Worm (Caenorhabditis elegans) whole organism, mixed stage, embryonic: ENCODE data around the gene dap-3.

Experiments
- M03D4.4 ChIP-seq: sonication (generic microtip); optimal IDR thresholded peaks from 2 replicates; lab custom pipeline; 2017; ENCODE audit warnings: mild to moderate bottlenecking, missing genetic modification characterization, missing compliant biosample characterization
- bed-3 ChIP-seq: fragments of 200-800 bp; sonication (Bioruptor generic); optimal IDR thresholded peaks from 3 replicates; lab custom pipeline; 2018; ENCODE audit warnings: mild to moderate bottlenecking, missing genetic modification characterization, moderate library complexity, missing compliant biosample characterization
- blmp-1 ChIP-seq: fragments of 150-350 bp; optimal IDR thresholded peaks from 2 replicates; lab custom pipeline; 2014; ENCODE audit warnings: missing biosample characterization, missing genetic modification characterization
- ceh-39 ChIP-seq: fragments of 150-350 bp; optimal IDR thresholded peaks from 2 replicates; lab custom pipeline; 2014; ENCODE audit warnings: missing biosample characterization, missing genetic modification characterization
- ceh-83 ChIP-seq: fragments of 200-800 bp; sonication (Bioruptor generic); optimal IDR thresholded peaks from 2 replicates; lab custom pipeline; 2018; ENCODE audit warnings: mild to moderate bottlenecking, missing genetic modification characterization, missing compliant biosample characterization
- ces-1 ChIP-seq: fragments of 150-350 bp; optimal IDR thresholded peaks from 2 replicates; lab custom pipeline; 2014; ENCODE audit warnings: missing biosample characterization, missing genetic modification reagents, missing genetic modification characterization
- cnd-1 ChIP-seq: fragments of 200-800 bp; sonication (Bioruptor generic); optimal IDR thresholded peaks from 2 replicates; lab custom pipeline; 2018; ENCODE audit warnings: mild to moderate bottlenecking, missing genetic modification characterization, missing compliant biosample characterization
- drap-1 ChIP-seq: fragments of 200-800 bp; sonication (Bioruptor generic); optimal IDR thresholded peaks from 3 replicates; lab custom pipeline; 2018; ENCODE audit warnings: mild to moderate bottlenecking, missing genetic modification characterization, missing compliant biosample characterization
- elt-1 ChIP-seq: sonication (generic microtip); optimal IDR thresholded peaks from 2 replicates; lab custom pipeline; 2017; ENCODE audit warnings: missing genetic modification characterization, mild to moderate bottlenecking, missing compliant biosample characterization, antibody characterized with exemption, moderate library complexity, borderline replicate concordance; ENCODE audit not compliant: insufficient read depth
- elt-3 ChIP-seq: fragments of 150-350 bp; optimal IDR thresholded peaks from 2 replicates; lab custom pipeline; 2014; ENCODE audit warnings: missing biosample characterization, missing genetic modification characterization
- flh-1 ChIP-seq: fragments of 200-800 bp; sonication (Bioruptor generic); optimal IDR thresholded peaks from 2 replicates; lab custom pipeline; 2018; ENCODE audit warnings: mild to moderate bottlenecking, missing genetic modification characterization, moderate library complexity, missing compliant biosample characterization
- ham-2 ChIP-seq: fragments of 200-800 bp; sonication (Bioruptor generic); optimal IDR thresholded peaks from 2 replicates; lab custom pipeline; 2018; ENCODE audit warnings: mild to moderate bottlenecking, missing genetic modification characterization, missing compliant biosample characterization
- hlh-1 ChIP-seq: fragments of 150-350 bp; optimal IDR thresholded peaks from 2 replicates; lab custom pipeline; 2014; ENCODE audit warnings: missing biosample characterization, missing genetic modification reagents, missing genetic modification characterization
- lin-13 ChIP-seq: fragments of 150-350 bp; optimal IDR thresholded peaks from 2 replicates; lab custom pipeline; 2014; ENCODE audit warnings: missing biosample characterization, missing genetic modification characterization
- lin-32 ChIP-seq: fragments of 200-800 bp; sonication (Bioruptor generic); optimal IDR thresholded peaks from 2 replicates; lab custom pipeline; 2018; ENCODE audit warnings: mild to moderate bottlenecking, missing genetic modification characterization, missing compliant biosample characterization
- lsy-2 ChIP-seq: fragments of 150-350 bp; optimal IDR thresholded peaks from 2 replicates; lab custom pipeline; 2014; ENCODE audit warnings: missing biosample characterization, missing genetic modification characterization
- mab-5 ChIP-seq: fragments of 150-350 bp; optimal IDR thresholded peaks from 2 replicates; lab custom pipeline; 2014; ENCODE audit warnings: missing biosample characterization, missing genetic modification characterization
- mep-1 ChIP-seq: fragments of 150-350 bp; optimal IDR thresholded peaks from 2 replicates; lab custom pipeline; 2017; ENCODE audit warnings: missing biosample characterization, missing genetic modification reagents, missing genetic modification characterization, inconsistent platforms
- mls-2 ChIP-seq: sonication (generic microtip); optimal IDR thresholded peaks from 2 replicates; lab custom pipeline; 2016; ENCODE audit warnings: mild to moderate bottlenecking, missing genetic modification characterization, moderate library complexity, missing compliant biosample characterization
- nhr-12 ChIP-seq: fragments of 150-350 bp; optimal IDR thresholded peaks from 2 replicates; lab custom pipeline; 2014; ENCODE audit warnings: missing biosample characterization, missing genetic modification characterization
- nhr-2 ChIP-seq: fragments of 150-350 bp; optimal IDR thresholded peaks from 2 replicates; lab custom pipeline; 2014; ENCODE audit warnings: missing biosample characterization, missing genetic modification characterization
- nhr-237 ChIP-seq: fragments of 150-350 bp; optimal IDR thresholded peaks from 2 replicates; lab custom pipeline; 2014; ENCODE audit warnings: missing biosample characterization, missing genetic modification characterization
- nhr-28 ChIP-seq: fragments of 150-350 bp; optimal IDR thresholded peaks from 2 replicates; lab custom pipeline; 2014; ENCODE audit warnings: missing biosample characterization, missing genetic modification characterization
- nhr-76 ChIP-seq: sonication (generic microtip); optimal IDR thresholded peaks from 2 replicates; lab custom pipeline; 2017; ENCODE audit warnings: missing biosample characterization, missing genetic modification characterization
- pha-4 ChIP-seq: fragments of 150-350 bp; optimal IDR thresholded peaks from 2 replicates; lab custom pipeline; 2018; ENCODE audit warnings: missing biosample characterization, missing genetic modification reagents, missing genetic modification characterization
- sem-2 ChIP-seq: fragments of 200-800 bp; sonication (Bioruptor generic); optimal IDR thresholded peaks from 2 replicates; lab custom pipeline; 2018; ENCODE audit warnings: mild to moderate bottlenecking, missing genetic modification characterization, missing compliant biosample characterization
- snpc-4 ChIP-seq: fragments of 150-350 bp; optimal IDR thresholded peaks from 2 replicates; lab custom pipeline; 2014; ENCODE audit warnings: missing biosample characterization, missing genetic modification characterization
- sptf-1 ChIP-seq: sonication (generic microtip); optimal IDR thresholded peaks from 2 replicates; lab custom pipeline; 2017; ENCODE audit warnings: mild to moderate bottlenecking, missing genetic modification characterization, moderate library complexity, missing compliant biosample characterization
- tbx-8 ChIP-seq: fragments of 200-800 bp; sonication (Bioruptor generic); optimal IDR thresholded peaks from 2 replicates; lab custom pipeline; 2018; ENCODE audit warnings: mild to moderate bottlenecking, missing genetic modification characterization, moderate library complexity, missing compliant biosample characterization
- unc-120 ChIP-seq: sonication (generic microtip); optimal IDR thresholded peaks from 2 replicates; lab custom pipeline; 2017; ENCODE audit warnings: missing genetic modification characterization, missing compliant biosample characterization; ENCODE audit not compliant: poor library complexity, severe bottlenecking
- unc-39 ChIP-seq: fragments of 150-350 bp; optimal IDR thresholded peaks from 2 replicates; lab custom pipeline; 2014; ENCODE audit warnings: missing biosample characterization, missing genetic modification characterization
- unc-62 ChIP-seq: fragments of 150-350 bp; optimal IDR thresholded peaks from 2 replicates; lab custom pipeline; 2014; ENCODE audit warnings: missing biosample characterization, missing genetic modification reagents, missing genetic modification characterization
- zip-8 ChIP-seq: fragments of 150-350 bp; optimal IDR thresholded peaks from 2 replicates; lab custom pipeline; 2014; ENCODE audit warnings: missing biosample characterization, missing genetic modification characterization
- ztf-11 ChIP-seq: fragments of 150-350 bp; optimal IDR thresholded peaks from 2 replicates; lab custom pipeline; 2014; ENCODE audit warnings: missing biosample characterization, missing genetic modification characterization

dap-3 gene

ce11 chrII:10555484-10556075 lies 25.4 kb upstream of the dap-3 start:
- peak; percentile 70 for TF ChIP-seq unc-120 (tag; lab: Kevin White, UChicago)
- TF ChIP-seq hlh-1 (tag; lab: Kevin White, UChicago) = peak; percentile 37
- TF ChIP-seq flh-1 = no peak
- no peak for TF ChIP-seq bed-3 (GFP tag; lab: Kevin White, UChicago)
- TF ChIP-seq ztf-11 (tag; lab: Kevin White, UChicago) = no peak
- no peak for TF ChIP-seq cnd-1
- TF ChIP-seq ceh-39 (tag; lab: Kevin White, UChicago) = no peak
- TF ChIP-seq elt-3 (tag; lab: Kevin White, UChicago) = no peak
- no peak for TF ChIP-seq nhr-76
- TF ChIP-seq unc-62 (GFP tag; lab: Kevin White, UChicago) = peak; percentile 80
- no peak for TF ChIP-seq mab-5 (tag; lab: Kevin White, UChicago)
- peak; percentile 20 for TF ChIP-seq sptf-1 (tag; lab: Kevin White, UChicago)
- no peak for TF ChIP-seq nhr-28
- no peak for TF ChIP-seq M03D4.4
- no peak for TF ChIP-seq snpc-4
- no peak for TF ChIP-seq lin-13 (tag; lab: Kevin White, UChicago)
- no peak for TF ChIP-seq mep-1
- TF ChIP-seq ces-1 = no peak
- no peak for TF ChIP-seq drap-1 (GFP tag; lab: Kevin White, UChicago)
- TF ChIP-seq ceh-83 (GFP tag; lab: Kevin White, UChicago) = no peak
- TF ChIP-seq elt-1 (tag; lab: Kevin White, UChicago) = no peak
- no peak for TF ChIP-seq lsy-2
- TF ChIP-seq pha-4 (tag; lab: Kevin White, UChicago) = no peak
- no peak for TF ChIP-seq blmp-1 (tag; lab: Kevin White, UChicago)
- no peak for TF ChIP-seq sem-2 (GFP tag; lab: Kevin White, UChicago)
- TF ChIP-seq unc-39 (tag; lab: Kevin White, UChicago) = no peak
- no peak for TF ChIP-seq nhr-12 (tag; lab: Kevin White, UChicago)
- no peak for TF ChIP-seq lin-32 (GFP tag; lab: Kevin White, UChicago)
- no peak for TF ChIP-seq ham-2 (GFP tag; lab: Kevin White, UChicago)
- no peak for TF ChIP-seq mls-2

DNA sequence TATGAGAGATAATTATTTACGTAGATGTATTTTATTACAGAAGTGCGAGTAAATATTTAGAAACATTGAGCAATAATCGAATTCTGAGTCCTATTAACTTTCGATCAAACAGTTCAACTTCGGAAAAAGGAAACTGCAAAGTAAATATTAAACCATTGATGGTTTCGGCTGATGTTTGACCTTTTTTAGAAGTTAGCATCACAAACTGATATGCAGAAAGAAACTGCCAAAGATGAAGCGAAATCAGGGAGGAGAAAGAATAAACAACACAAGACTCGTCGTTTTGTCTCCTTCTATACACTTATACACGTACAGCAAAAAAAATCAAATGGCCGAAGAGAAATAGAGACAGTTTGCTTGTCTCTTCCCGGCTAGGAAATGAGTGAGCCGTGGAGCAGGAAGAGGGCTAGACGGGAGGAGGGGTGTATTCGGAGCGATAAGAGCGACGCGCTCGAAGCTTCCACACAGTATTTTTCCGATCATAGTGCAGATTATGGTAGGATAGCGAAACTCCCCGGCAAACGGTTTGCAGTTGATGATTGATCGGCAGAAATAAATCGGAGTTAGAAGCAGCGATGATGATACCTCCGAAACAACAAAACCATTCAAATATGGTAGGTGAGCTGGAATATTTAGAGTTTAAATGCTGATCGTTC lies 24.3 kb upstream of the dap-3 start:
- TF ChIP-seq lin-32 (GFP tag; lab: Kevin White, UChicago) (no peak), nhr-237 (tag; lab: Kevin White, UChicago) (no peak), nhr-76 (no peak), lsy-2 (no peak), elt-3 (tag; lab: Kevin White, UChicago) (no peak), nhr-2 (tag; lab: Kevin White, UChicago) (no peak), unc-62 (GFP tag; lab: Kevin White, UChicago) (no peak), cnd-1 (no peak), ceh-39 (tag; lab: Kevin White, UChicago) (no peak), flh-1 (no peak), ces-1 (no peak)

DNA sequence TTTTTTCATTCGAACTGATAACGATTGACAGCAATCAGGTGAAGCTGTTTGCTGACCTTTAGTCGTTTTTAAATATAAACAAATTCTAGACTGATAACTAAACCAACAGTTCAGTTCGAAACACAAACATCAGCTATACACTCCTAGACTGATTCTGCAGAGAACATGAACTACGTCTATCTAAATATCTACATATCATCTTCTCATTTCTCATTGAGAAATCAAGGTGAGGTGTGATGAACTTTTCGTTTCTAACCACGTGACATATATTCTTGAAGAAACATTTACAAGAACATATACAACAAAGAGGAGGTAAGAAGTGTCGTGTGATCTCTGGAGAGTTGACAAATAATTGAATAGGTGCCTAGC lies 23.7 kb upstream of the dap-3 start:
- TF ChIP-seq ham-2 (GFP tag; lab: Kevin White, UChicago) (no peak), nhr-237 (tag; lab: Kevin White, UChicago) (no peak), zip-8 (tag; lab: Kevin White, UChicago) (no peak), lin-32 (GFP tag; lab: Kevin White, UChicago) (no peak), unc-39 (tag; lab: Kevin White, UChicago) (no peak), nhr-28 (no peak), sptf-1 (tag; lab: Kevin White, UChicago) (no peak), nhr-12 (tag; lab: Kevin White, UChicago) (no peak), tbx-8 (no peak), bed-3 (GFP tag; lab: Kevin White, UChicago) (no peak), cnd-1 (no peak), mep-1 (no peak), lsy-2 (no peak), mab-5 (tag; lab: Kevin White, UChicago) (no peak)
- TF ChIP-seq, all 35 proteins: peak for 0
